Fruit fly (Drosophila melanogaster) whole organism, wandering third instar larva: ENCODE measurements around the gene Cyp12a4.

Experiments
- br ChIP-seq: fragments of 200-800 bp; sonication (Bioruptor generic); optimal IDR thresholded peaks from 2 replicates; lab custom pipeline; 2016; ENCODE audit warnings: missing biosample characterization, missing genetic modification characterization
- psq ChIP-seq: fragments of 200-800 bp; sonication (Bioruptor generic); optimal IDR thresholded peaks from 3 replicates; lab custom pipeline; 2017; ENCODE audit warnings: missing biosample characterization, mild to moderate bottlenecking, missing genetic modification characterization, moderate library complexity
- usp ChIP-seq: fragments of >200 bp; optimal IDR thresholded peaks from 2 replicates; lab custom pipeline; 2017; ENCODE audit warnings: missing biosample characterization, missing genetic modification characterization

dm6 chr3R:19101267-19101840, 33.6 kb upstream of the Cyp12a4 start:
- no peak for TF ChIP-seq psq (GFP tag; lab: Kevin White, UChicago)
- TF ChIP-seq br = no peak
- TF ChIP-seq usp (GFP tag; lab: Kevin White, UChicago) = no peak
